Worm (Caenorhabditis elegans) whole organism, L2 larva: ENCODE measurements around the gene nspb-10.

ENCODE experiments used
- lin-13 ChIP-seq: fragments of 150-350 bp; optimal IDR thresholded peaks from 2 replicates; lab custom pipeline; 2014; ENCODE audit warnings: missing biosample characterization, missing genetic modification reagents, missing genetic modification characterization
- nhr-11 ChIP-seq: fragments of 150-350 bp; optimal IDR thresholded peaks from 2 replicates; lab custom pipeline; 2014; ENCODE audit warnings: missing biosample characterization, missing genetic modification characterization
- nhr-25 ChIP-seq: fragments of 150-350 bp; sonication (generic microtip); optimal IDR thresholded peaks from 3 replicates; lab custom pipeline; 2014; ENCODE audit warnings: missing biosample characterization, missing genetic modification characterization
- nhr-6 ChIP-seq: fragments of 150-350 bp; optimal IDR thresholded peaks from 2 replicates; lab custom pipeline; 2014; ENCODE audit warnings: missing biosample characterization, missing genetic modification characterization
- skn-1 ChIP-seq: sonication (generic microtip); optimal IDR thresholded peaks from 2 replicates; lab custom pipeline; 2017; ENCODE audit warnings: missing biosample characterization, missing genetic modification characterization
- snpc-4 ChIP-seq: fragments of 150-350 bp; optimal IDR thresholded peaks from 2 replicates; lab custom pipeline; 2014; ENCODE audit warnings: missing biosample characterization, missing genetic modification characterization
- unc-62 ChIP-seq: fragments of 150-350 bp; optimal IDR thresholded peaks from 2 replicates; lab custom pipeline; 2014; ENCODE audit warnings: missing biosample characterization, missing genetic modification reagents, missing genetic modification characterization
- ztf-11 ChIP-seq: sonication (generic microtip); optimal IDR thresholded peaks from 2 replicates; lab custom pipeline; 2017; ENCODE audit warnings: missing biosample characterization, missing genetic modification characterization
- ztf-4 ChIP-seq: fragments of 150-350 bp; optimal IDR thresholded peaks from 2 replicates; lab custom pipeline; 2014; ENCODE audit warnings: missing biosample characterization, missing genetic modification characterization

DNA sequence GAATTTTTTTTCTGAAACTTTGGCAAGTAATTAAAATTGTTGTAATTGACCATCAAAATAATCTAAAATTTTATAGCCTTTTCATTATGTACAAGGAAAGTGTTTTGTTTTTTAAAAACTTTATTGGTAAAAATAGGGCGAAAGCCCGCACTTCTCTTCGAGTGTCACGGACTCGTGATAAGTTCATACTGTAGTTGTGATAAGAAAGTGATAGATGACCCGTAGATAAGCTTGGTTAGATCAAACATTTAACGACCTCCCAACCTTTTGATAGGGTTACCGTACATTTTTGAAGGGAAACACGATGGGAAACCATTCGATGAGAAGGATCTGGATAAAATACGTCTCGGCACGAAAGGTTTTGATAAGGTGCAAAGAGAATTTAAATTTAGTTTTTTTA is 28.3 kb upstream of the nspb-10 start:
- no peak for TF ChIP-seq skn-1 (tag; lab: Kevin White, UChicago)
- TF ChIP-seq ztf-11 (tag; lab: Kevin White, UChicago), result no peak
- TF ChIP-seq snpc-4 (tag; lab: Kevin White, UChicago), result no peak
- no peak for TF ChIP-seq lin-13 (GFP tag; lab: Kevin White, UChicago)
- TF ChIP-seq nhr-11 (tag; lab: Kevin White, UChicago), result no peak
- peak; percentile 27 for TF ChIP-seq nhr-25 (tag; lab: Kevin White, UChicago)
- no peak for TF ChIP-seq nhr-6 (tag; lab: Kevin White, UChicago)
- TF ChIP-seq ztf-4 (tag; lab: Kevin White, UChicago), result no peak
- no peak for TF ChIP-seq unc-62 (GFP tag; lab: Kevin White, UChicago)
